Worm (Caenorhabditis elegans): ENCODE data around the gene F19B10.10.

DNA sequence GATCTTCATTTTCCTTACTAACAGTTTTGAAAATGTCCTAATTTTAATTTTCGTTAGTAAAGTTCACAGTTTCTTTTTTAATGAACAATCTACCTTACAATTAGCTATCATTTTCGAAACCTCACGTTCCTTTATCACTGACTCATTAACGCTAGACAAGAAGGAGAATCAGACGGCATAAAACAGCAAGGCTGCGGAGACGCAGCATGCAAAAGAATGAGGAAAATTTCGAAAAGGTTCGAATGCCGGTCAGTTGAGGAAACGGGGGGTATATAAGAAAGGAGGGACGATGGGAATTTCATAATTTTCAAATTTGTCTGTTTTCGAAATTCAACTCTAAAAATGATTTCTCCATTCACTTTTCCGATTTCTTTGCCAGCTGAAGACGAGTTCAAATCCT is 19.3 kb downstream of the F19B10.10 start, which contains the start of gene F19B10.13:
- TF ChIP-seq ekl-4 (GFP tag; IDR thresholded peaks at IDR 0.05) (no peak), unc-62 (GFP tag; optimal IDR thresholded peaks at IDR 0.05) (no peak), aptf-2 (GFP tag; conservative IDR thresholded peaks at IDR 0.05) (no peak), hmg-20 (GFP tag; IDR thresholded peaks at IDR 0.05) (no peak), ztf-18 (tag; optimal IDR thresholded peaks at IDR 0.05) (no peak)
